Worm (Caenorhabditis elegans) whole organism, L4/young adult: ENCODE results near the gene T14G10.8.

Experiments used
- W03F9.2 ChIP-seq: fragments of 150-350 bp; optimal IDR thresholded peaks from 2 replicates; lab custom pipeline; 2014; ENCODE audit warnings: missing biosample characterization, missing genetic modification characterization
- dao-5 ChIP-seq: sonication (generic microtip); optimal IDR thresholded peaks from 2 replicates; lab custom pipeline; 2016; ENCODE audit warnings: missing genotype, missing genetic modification characterization, moderate library complexity, missing compliant biosample characterization
- him-1 ChIP-seq: sonication (generic microtip); optimal IDR thresholded peaks from 2 replicates; lab custom pipeline; 2016; ENCODE audit warnings: missing genotype, missing genetic modification reagents, missing genetic modification characterization, missing compliant biosample characterization

T14G10.8 gene

ce11 chrIV:10129957-10130356 is 16.8 kb downstream of the T14G10.8 start, which contains the start of gene glt-3:
Gene glt-3, plus strand, starts transcription at chrIV:10130257.
- TF ChIP-seq him-1 (tag; lab: Kevin White, UChicago), result no peak
- TF ChIP-seq W03F9.2 (tag; lab: Kevin White, UChicago), result no peak
- TF ChIP-seq dao-5 (tag; lab: Kevin White, UChicago), result no peak

- TF ChIP-seq W03F9.2 (tag; lab: Kevin White, UChicago) (peak; percentile 81), dao-5 (tag; lab: Kevin White, UChicago) (no peak)
Measured at ce11 chrIV:10128906-10129386, 17.8 kb downstream of the T14G10.8 start, which contains the start of the genes gtbp-1 and K08F4.3. Gene gtbp-1, minus strand, starts transcription at chrIV:10128956. Gene K08F4.3, plus strand, starts transcription at chrIV:10129257.

- no peak for TF ChIP-seq W03F9.2 (tag; lab: Kevin White, UChicago)
- TF ChIP-seq dao-5 (tag; lab: Kevin White, UChicago), result no peak
- no peak for TF ChIP-seq him-1 (tag; lab: Kevin White, UChicago)
Measured at ce11 chrIV:10128446-10128845, 18.3 kb downstream of the T14G10.8 start.

- TF ChIP-seq him-1 (tag; lab: Kevin White, UChicago), result no peak
- no peak for TF ChIP-seq W03F9.2 (tag; lab: Kevin White, UChicago)
- TF ChIP-seq dao-5 (tag; lab: Kevin White, UChicago), result no peak
Measured at ce11 chrIV:10126544-10126943, 20.2 kb downstream of the T14G10.8 start, which contains the start of gene ctf-18. Gene ctf-18, minus strand, starts transcription at chrIV:10126644.

- TF ChIP-seq him-1 (tag; lab: Kevin White, UChicago) (no peak), dao-5 (tag; lab: Kevin White, UChicago) (no peak), W03F9.2 (tag; lab: Kevin White, UChicago) (no peak)
Measured at ce11 chrIV:10122205-10122604, 24.6 kb downstream of the T14G10.8 start, which contains the start of gene irld-21. Gene irld-21, minus strand, starts transcription at chrIV:10122305.

- TF ChIP-seq dao-5 (tag; lab: Kevin White, UChicago) (no peak), W03F9.2 (tag; lab: Kevin White, UChicago) (no peak), him-1 (tag; lab: Kevin White, UChicago) (no peak)
Measured at ce11 chrIV:10116765-10117164, 30.0 kb downstream of the T14G10.8 start.

ce11 chrIV:10115142-10115541 is 31.6 kb downstream of the T14G10.8 start, which contains the start of gene C04G2.10:
Gene C04G2.10, plus strand, starts transcription at chrIV:10115442.
- TF ChIP-seq him-1 (tag; lab: Kevin White, UChicago) (no peak), dao-5 (tag; lab: Kevin White, UChicago) (no peak), W03F9.2 (tag; lab: Kevin White, UChicago) (no peak)

- TF ChIP-seq him-1 (tag; lab: Kevin White, UChicago) (no peak), dao-5 (tag; lab: Kevin White, UChicago) (no peak), W03F9.2 (tag; lab: Kevin White, UChicago) (no peak)
Measured at ce11 chrIV:10112570-10112969, 34.2 kb downstream of the T14G10.8 start, which contains the start of gene nsph-3.2. Gene nsph-3.2, plus strand, starts transcription at chrIV:10112870.

- TF ChIP-seq him-1 (tag; lab: Kevin White, UChicago), result no peak
- no peak for TF ChIP-seq dao-5 (tag; lab: Kevin White, UChicago)
- TF ChIP-seq W03F9.2 (tag; lab: Kevin White, UChicago), result no peak
Measured at ce11 chrIV:10111441-10111840, 35.3 kb downstream of the T14G10.8 start, which contains the start of gene spch-1. Gene spch-1, minus strand, starts transcription at chrIV:10111541.

ce11 chrIV:10110870-10111269 is 35.9 kb downstream of the T14G10.8 start:
- TF ChIP-seq W03F9.2 (tag; lab: Kevin White, UChicago) (no peak), dao-5 (tag; lab: Kevin White, UChicago) (no peak), him-1 (tag; lab: Kevin White, UChicago) (no peak)

ce11 chrIV:10110417-10110816 is 36.4 kb downstream of the T14G10.8 start, which contains the start of gene egl-38:
Gene egl-38, minus strand, starts transcription at chrIV:10110517.
- TF ChIP-seq W03F9.2 (tag; lab: Kevin White, UChicago) (no peak), dao-5 (tag; lab: Kevin White, UChicago) (no peak), him-1 (tag; lab: Kevin White, UChicago) (no peak)

- TF ChIP-seq dao-5 (tag; lab: Kevin White, UChicago) (no peak), W03F9.2 (tag; lab: Kevin White, UChicago) (no peak)
Measured at ce11 chrIV:10096881-10097280, 49.9 kb downstream of the T14G10.8 start, which contains the start of gene dis-3. Gene dis-3, plus strand, starts transcription at chrIV:10097202.
